Worm (Caenorhabditis elegans) whole organism, early embryonic: ENCODE data around the gene F11D11.22.

Experiments
- B0310.2 ChIP-seq: sonication (generic microtip); optimal IDR thresholded peaks from 2 replicates; lab custom pipeline; 2016; ENCODE audit warnings: mild to moderate bottlenecking, missing genetic modification characterization, missing compliant biosample characterization
- F13C5.2 ChIP-seq: sonication (generic microtip); optimal IDR thresholded peaks from 2 replicates; lab custom pipeline; 2017; ENCODE audit warnings: mild to moderate bottlenecking, missing genetic modification characterization, inconsistent platforms, missing compliant biosample characterization
- aly-1 ChIP-seq: sonication (generic microtip); optimal IDR thresholded peaks from 2 replicates; lab custom pipeline; 2016; ENCODE audit warnings: missing genetic modification characterization, missing compliant biosample characterization
- ama-1 ChIP-seq: fragments of 150-350 bp; optimal IDR thresholded peaks from 2 replicates; lab custom pipeline; 2014
- ceh-13 ChIP-seq: fragments of 200-800 bp; sonication (Bioruptor generic); optimal IDR thresholded peaks from 2 replicates; lab custom pipeline; 2018; ENCODE audit warnings: mild to moderate bottlenecking, missing genetic modification characterization, missing compliant biosample characterization
- ceh-36 ChIP-seq: sonication (generic microtip); optimal IDR thresholded peaks from 2 replicates; lab custom pipeline; 2016; ENCODE audit warnings: missing genetic modification characterization, inconsistent platforms, missing compliant biosample characterization
- ets-7 ChIP-seq: sonication (generic microtip); optimal IDR thresholded peaks from 2 replicates; lab custom pipeline; 2016; ENCODE audit warnings: missing genotype, missing genetic modification characterization, missing compliant biosample characterization
- flt-1 ChIP-seq: fragments of 200-800 bp; sonication (Bioruptor generic); IDR thresholded peaks from 2 replicates; pipeline ENCODE4 v1.3.6; 2022; ENCODE audit warnings: missing genetic modification characterization, missing compliant biosample characterization
- hmbx-1 ChIP-seq: sonication (generic microtip); optimal IDR thresholded peaks from 2 replicates; lab custom pipeline; 2016; ENCODE audit warnings: mild to moderate bottlenecking, missing genetic modification characterization, missing compliant biosample characterization
- hmg-4 ChIP-seq: fragments of 200-800 bp; sonication (Bioruptor generic); optimal IDR thresholded peaks from 2 replicates; lab custom pipeline; 2018; ENCODE audit warnings: mild to moderate bottlenecking, missing genetic modification characterization, missing compliant biosample characterization
- hnd-1 ChIP-seq: sonication (generic microtip); optimal IDR thresholded peaks from 2 replicates; lab custom pipeline; 2016; ENCODE audit warnings: missing genetic modification characterization, missing compliant biosample characterization
- pes-1 ChIP-seq: fragments of 200-800 bp; sonication (Bioruptor generic); IDR thresholded peaks from 2 replicates; pipeline ENCODE4 v1.3.6; 2022; ENCODE audit warnings: missing genetic modification reagents, missing genetic modification characterization, missing compliant biosample characterization
- scrt-1 ChIP-seq: fragments of 200-800 bp; sonication (Bioruptor generic); IDR thresholded peaks from 2 replicates; pipeline ENCODE4 v1.3.6; 2022; ENCODE audit warnings: missing genetic modification characterization, missing compliant biosample characterization
- sea-1 ChIP-seq: fragments of 200-800 bp; sonication (Bioruptor generic); conservative IDR thresholded peaks from 2 replicates; pipeline ENCODE4 v1.3.6; 2022; ENCODE audit warnings: missing genetic modification characterization, missing compliant biosample characterization
- tbx-11 ChIP-seq: fragments of 200-800 bp; sonication (Bioruptor generic); IDR thresholded peaks from 2 replicates; pipeline ENCODE4 v1.3.6; 2022; ENCODE audit warnings: missing genetic modification characterization, missing compliant biosample characterization
- tbx-37 ChIP-seq: fragments of 200-800 bp; sonication (Bioruptor generic); conservative IDR thresholded peaks from 2 replicates; pipeline ENCODE4 v1.3.6; 2022; ENCODE audit warnings: missing genetic modification reagents, missing genetic modification characterization, missing compliant biosample characterization
- tra-4 ChIP-seq: sonication (generic microtip); optimal IDR thresholded peaks from 2 replicates; lab custom pipeline; 2017; ENCODE audit warnings: missing genetic modification characterization, missing compliant biosample characterization

Gene F11D11.22

DNA sequence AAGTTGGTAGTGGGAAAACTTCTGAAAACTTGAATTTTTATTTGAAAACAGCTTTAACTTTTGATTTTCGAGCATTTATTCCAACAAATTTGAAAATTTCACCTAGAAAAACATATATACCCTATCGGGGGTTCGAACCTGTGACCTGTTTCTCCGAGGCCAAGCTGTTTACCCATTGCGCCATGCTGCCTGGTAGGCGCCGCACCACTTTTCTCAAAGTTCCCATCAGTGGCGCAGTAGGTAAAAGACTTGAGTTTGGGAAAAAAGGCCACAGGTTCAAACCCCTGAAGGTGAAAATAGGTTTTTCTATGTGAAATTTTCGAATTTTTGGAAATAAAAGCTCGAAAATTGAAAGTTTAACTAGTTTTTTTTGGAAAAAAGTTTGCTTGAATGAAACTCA is 18.5 kb downstream of the F11D11.22 start:
- no peak for TF ChIP-seq ama-1 (lab: Kevin White, UChicago)
- TF ChIP-seq ceh-13 (GFP tag; lab: Kevin White, UChicago), result no peak
- TF ChIP-seq pes-1, result no peak
- no peak for TF ChIP-seq hmbx-1 (tag; lab: Kevin White, UChicago)
- no peak for TF ChIP-seq ceh-36 (tag; lab: Kevin White, UChicago)
- no peak for TF ChIP-seq aly-1
- no peak for TF ChIP-seq hmg-4
- no peak for TF ChIP-seq tra-4
- no peak for TF ChIP-seq flt-1 (GFP tag; lab: Robert Waterston, UW)
- TF ChIP-seq tbx-37 (GFP tag; lab: Robert Waterston, UW), result no peak
- TF ChIP-seq tbx-11, result no peak
- TF ChIP-seq hnd-1 (tag; lab: Kevin White, UChicago), result no peak
- no peak for TF ChIP-seq B0310.2
- no peak for TF ChIP-seq sea-1 (GFP tag; lab: Robert Waterston, UW)
- TF ChIP-seq scrt-1, result no peak

DNA sequence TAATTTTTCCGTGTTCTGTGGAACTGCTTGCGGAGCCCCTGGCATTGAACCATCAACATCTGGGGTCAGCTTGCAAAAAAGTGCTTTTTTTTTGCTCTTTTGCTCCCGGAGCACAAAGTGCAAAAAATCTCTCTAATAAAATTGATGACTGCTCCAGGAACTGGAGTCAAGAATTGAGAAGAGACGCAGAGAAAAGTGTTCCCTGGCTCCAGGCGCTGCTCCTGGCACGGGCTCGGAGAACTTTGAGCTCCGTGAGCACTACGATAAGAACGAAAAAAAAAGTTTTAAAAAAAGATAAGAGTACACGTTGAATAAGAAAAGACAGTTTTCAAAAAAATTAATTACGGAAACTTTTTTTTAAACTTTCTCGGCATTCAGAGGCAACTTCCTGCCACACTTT is 20.6 kb downstream of the F11D11.22 start:
- TF ChIP-seq tbx-11 (no peak), tra-4 (no peak), B0310.2 (no peak), hmg-4 (no peak), sea-1 (GFP tag; lab: Robert Waterston, UW) (no peak), aly-1 (no peak), tbx-37 (GFP tag; lab: Robert Waterston, UW) (no peak), pes-1 (no peak), scrt-1 (no peak), ceh-13 (GFP tag; lab: Kevin White, UChicago) (no peak), ets-7 (tag; lab: Kevin White, UChicago) (no peak), hmbx-1 (tag; lab: Kevin White, UChicago) (no peak), hnd-1 (tag; lab: Kevin White, UChicago) (no peak)

DNA sequence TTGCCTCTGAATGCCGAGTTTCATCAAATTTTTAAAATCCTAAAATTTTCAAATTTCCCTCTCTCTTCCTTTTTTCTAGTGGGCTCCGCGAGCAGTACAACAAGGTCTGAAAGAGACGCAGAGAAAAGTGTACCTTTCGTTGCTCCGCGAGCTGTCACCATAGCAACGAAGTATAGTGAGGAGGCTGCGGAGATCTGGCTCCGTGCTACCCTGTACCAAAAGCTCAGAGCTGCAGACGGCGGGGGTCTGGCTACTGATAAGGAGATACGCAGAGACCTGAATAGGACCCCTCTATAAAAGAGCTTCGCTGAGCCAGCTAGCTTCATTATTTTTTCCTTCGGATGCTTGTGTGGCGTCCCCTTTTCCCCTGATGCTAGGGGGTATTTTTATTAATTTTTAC is 21.3 kb downstream of the F11D11.22 start, which contains the start of gene Y17D7B.10:
Gene Y17D7B.10 (plus strand): TSS at position 243 of the 400 bp plus-strand sequence.
- TF ChIP-seq sea-1 (GFP tag; lab: Robert Waterston, UW) (no peak), tra-4 (no peak)

DNA sequence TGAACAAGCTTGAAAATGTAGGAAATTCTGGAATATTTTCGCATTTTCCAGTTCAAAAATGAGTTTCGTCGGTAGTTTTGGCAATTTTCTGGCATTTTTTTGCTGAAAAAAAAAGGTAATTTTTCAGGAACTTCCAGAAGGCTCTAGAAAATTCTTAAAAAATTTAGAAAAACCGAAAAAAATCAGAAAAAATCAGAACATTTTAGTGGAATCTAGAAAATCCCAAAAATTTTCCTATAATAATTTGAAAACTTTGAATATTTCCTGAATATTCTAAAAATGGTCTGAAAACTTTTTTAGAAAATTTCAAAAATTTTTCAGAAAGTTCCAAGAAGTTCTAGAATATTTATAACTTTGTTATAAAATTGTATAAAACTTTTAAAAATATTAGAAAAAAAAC is 24.6 kb downstream of the F11D11.22 start, which contains the start of gene Y17D7B.3:
Gene Y17D7B.3 (minus strand): TSS at position 101 of the 400 bp plus-strand sequence.
- TF ChIP-seq hmbx-1 (tag; lab: Kevin White, UChicago), result no peak
- no peak for TF ChIP-seq scrt-1
- TF ChIP-seq tbx-37 (GFP tag; lab: Robert Waterston, UW), result no peak
- no peak for TF ChIP-seq B0310.2

DNA sequence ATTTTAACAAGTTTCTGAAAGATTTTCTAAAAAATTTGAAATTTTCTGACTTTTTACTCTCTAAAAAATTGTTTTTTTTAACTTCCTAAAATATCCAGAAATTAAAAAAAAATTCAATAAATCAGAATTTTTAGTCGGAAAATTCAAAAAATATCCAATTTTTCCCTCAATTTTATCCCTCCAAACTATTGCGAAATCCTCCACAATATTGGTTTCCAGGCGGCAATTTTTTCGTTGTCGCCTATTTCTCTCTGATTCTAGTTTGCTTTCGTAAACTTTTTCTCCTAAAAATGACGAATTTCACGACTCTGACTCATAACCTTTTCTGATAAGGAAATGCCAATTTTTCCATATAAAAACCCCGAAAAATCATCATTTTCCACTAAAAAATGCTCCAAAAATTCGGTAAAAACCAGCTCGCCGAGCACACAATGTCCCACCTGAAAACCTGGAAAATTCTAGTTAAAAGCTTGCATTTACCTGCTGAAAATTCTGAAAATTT is 25.3 kb downstream of the F11D11.22 start, which contains the start of gene Y17D7B.2:
Gene Y17D7B.2 (plus strand): TSS at position 323 of the 502 bp plus-strand sequence.
- TF ChIP-seq tbx-37 (GFP tag; lab: Robert Waterston, UW), result no peak
- TF ChIP-seq B0310.2, result no peak
- no peak for TF ChIP-seq pes-1
- TF ChIP-seq scrt-1, result no peak

DNA sequence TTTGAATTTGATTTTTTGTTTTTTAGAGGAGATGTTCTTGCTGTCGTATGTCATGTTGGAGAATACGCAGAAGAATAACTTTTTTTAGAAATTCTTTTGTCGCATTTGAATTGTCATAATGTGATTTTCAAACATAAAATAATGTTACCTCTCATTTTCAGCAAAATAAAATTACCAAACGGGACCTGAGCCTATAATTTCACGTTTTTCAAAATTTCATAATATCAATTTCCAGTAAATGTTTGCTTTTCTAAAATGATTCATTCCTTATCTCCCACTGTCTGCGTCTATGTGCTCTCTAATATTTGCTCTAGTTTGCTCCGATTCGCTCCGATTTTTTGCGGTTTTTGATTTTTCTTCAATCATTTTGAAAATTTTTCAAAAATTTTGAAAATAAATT is 28.5 kb downstream of the F11D11.22 start, which contains the start of gene nhr-231:
Gene nhr-231 (plus strand): TSS at position 301 of the 400 bp plus-strand sequence.
- TF ChIP-seq pes-1 (no peak), ets-7 (tag; lab: Kevin White, UChicago) (no peak), aly-1 (no peak), ceh-13 (GFP tag; lab: Kevin White, UChicago) (no peak), B0310.2 (no peak), tbx-37 (GFP tag; lab: Robert Waterston, UW) (no peak), flt-1 (GFP tag; lab: Robert Waterston, UW) (no peak), scrt-1 (no peak), hmbx-1 (tag; lab: Kevin White, UChicago) (no peak), tra-4 (no peak), sea-1 (GFP tag; lab: Robert Waterston, UW) (no peak)

DNA sequence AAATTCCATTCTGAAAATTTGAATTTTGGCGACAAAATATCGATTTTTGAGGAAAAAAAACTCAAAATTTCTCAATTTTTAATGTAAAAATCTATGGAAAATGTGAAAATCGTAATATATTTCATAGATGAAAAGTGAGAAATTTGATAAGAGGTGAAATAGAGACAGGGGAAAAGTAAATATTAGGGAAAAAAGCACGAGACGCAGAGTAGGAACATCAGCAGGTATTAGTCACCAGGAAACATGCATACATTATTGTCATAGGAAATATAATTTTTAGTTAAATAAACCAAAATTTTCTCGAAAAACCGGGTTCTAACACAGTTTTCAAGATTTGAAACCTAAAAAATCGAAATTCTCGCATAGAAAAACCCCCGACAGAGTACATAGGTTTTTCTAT is 38.7 kb downstream of the F11D11.22 start, which contains the start of gene nhr-170:
Gene nhr-170 (minus strand): TSS at position 16 of the 400 bp plus-strand sequence.
- TF ChIP-seq ets-7 (tag; lab: Kevin White, UChicago), result no peak
- no peak for TF ChIP-seq ama-1 (lab: Kevin White, UChicago)
- no peak for TF ChIP-seq tra-4
- TF ChIP-seq hmg-4, result no peak
- TF ChIP-seq tbx-37 (GFP tag; lab: Robert Waterston, UW), result no peak
- TF ChIP-seq scrt-1, result no peak
- TF ChIP-seq F13C5.2 (tag; lab: Kevin White, UChicago), result no peak
- TF ChIP-seq aly-1, result no peak
- TF ChIP-seq hmbx-1 (tag; lab: Kevin White, UChicago), result no peak
- TF ChIP-seq flt-1 (GFP tag; lab: Robert Waterston, UW), result no peak
- no peak for TF ChIP-seq sea-1 (GFP tag; lab: Robert Waterston, UW)
- TF ChIP-seq ceh-36 (tag; lab: Kevin White, UChicago), result no peak
- no peak for TF ChIP-seq ceh-13 (GFP tag; lab: Kevin White, UChicago)
- no peak for TF ChIP-seq tbx-11
- no peak for TF ChIP-seq hnd-1 (tag; lab: Kevin White, UChicago)
- TF ChIP-seq pes-1, result no peak
- no peak for TF ChIP-seq B0310.2

DNA sequence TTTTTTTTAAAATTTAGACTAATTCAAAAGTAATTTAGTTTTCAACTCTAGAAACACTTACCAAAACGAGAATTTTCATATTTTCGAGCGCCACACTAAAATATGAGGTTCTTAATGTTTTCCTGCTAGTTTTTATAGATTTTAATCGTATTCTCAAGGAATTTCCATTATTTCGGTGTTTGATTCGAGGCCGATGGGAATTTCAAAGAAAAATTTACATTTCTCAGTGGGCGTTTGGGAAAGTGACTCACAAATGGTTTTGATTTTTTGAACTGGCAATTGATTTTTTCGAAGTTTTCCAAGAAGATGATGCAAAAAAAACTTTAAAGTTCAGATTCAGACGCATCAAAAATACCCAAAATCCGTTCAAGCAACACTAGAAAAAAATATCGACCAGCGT is 39.9 kb downstream of the F11D11.22 start, which contains the start of gene C54E10.11:
Gene C54E10.11 (minus strand): TSS at position 101 of the 400 bp plus-strand sequence.
- TF ChIP-seq scrt-1, result no peak
- no peak for TF ChIP-seq hmbx-1 (tag; lab: Kevin White, UChicago)
- TF ChIP-seq sea-1 (GFP tag; lab: Robert Waterston, UW), result no peak
- TF ChIP-seq flt-1 (GFP tag; lab: Robert Waterston, UW), result no peak
- TF ChIP-seq ama-1 (lab: Kevin White, UChicago), result no peak
- TF ChIP-seq ceh-36 (tag; lab: Kevin White, UChicago), result no peak
- no peak for TF ChIP-seq ceh-13 (GFP tag; lab: Kevin White, UChicago)
- no peak for TF ChIP-seq hmg-4
- TF ChIP-seq pes-1, result no peak
- no peak for TF ChIP-seq tbx-37 (GFP tag; lab: Robert Waterston, UW)
- TF ChIP-seq ets-7 (tag; lab: Kevin White, UChicago), result no peak
- no peak for TF ChIP-seq B0310.2
- no peak for TF ChIP-seq tra-4
- no peak for TF ChIP-seq F13C5.2 (tag; lab: Kevin White, UChicago)
- TF ChIP-seq tbx-11, result no peak
- TF ChIP-seq hnd-1 (tag; lab: Kevin White, UChicago), result no peak
